Fruit fly (Drosophila melanogaster): ENCODE results near the gene Tspo.

The Tspo gene

DNA sequence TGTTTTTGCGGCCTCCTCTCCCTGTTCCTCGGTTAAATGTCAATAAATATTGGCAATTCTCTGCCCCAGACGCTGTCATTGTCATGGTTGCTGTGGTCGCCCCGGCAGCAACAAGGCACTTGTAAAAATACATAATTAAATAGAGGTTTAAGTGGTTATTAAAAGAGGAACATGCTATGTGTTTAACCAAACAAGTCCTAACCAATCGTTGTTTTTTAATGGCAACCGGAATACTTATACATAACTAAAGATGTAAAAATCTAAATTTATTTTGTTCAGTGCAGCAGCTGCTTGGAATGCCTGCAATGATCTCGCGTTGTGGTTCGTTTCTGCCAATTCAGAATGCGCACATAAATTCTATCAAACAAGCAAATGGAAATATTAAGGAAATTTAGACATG is 47.5 kb downstream of the Tspo start (continued):
- no peak for TF ChIP-seq CG6276 (GFP tag; optimal IDR thresholded peaks at IDR 0.05)
- TF ChIP-seq Hr38 (GFP tag; optimal IDR thresholded peaks at IDR 0.05): no peak
- peak; percentile 53 for TF ChIP-seq Ets96B (tag; optimal IDR thresholded peaks at IDR 0.05)
- peak; percentile 17 for TF ChIP-seq Hr39 (GFP tag; optimal IDR thresholded peaks at IDR 0.05)
- TF ChIP-seq vri (GFP tag; optimal IDR thresholded peaks at IDR 0.05): peak; percentile 4
- peak; percentile 19 for TF ChIP-seq CG1621 (tag; optimal IDR thresholded peaks at IDR 0.05)
- no peak for TF ChIP-seq CG4318 (GFP tag; optimal IDR thresholded peaks at IDR 0.05)
- TF ChIP-seq CG34406 (GFP tag; optimal IDR thresholded peaks at IDR 0.05): peak; percentile 13
- TF ChIP-seq Eip93F (GFP tag; optimal IDR thresholded peaks at IDR 0.05): no peak
- TF ChIP-seq Gug (GFP tag; IDR thresholded peaks at IDR 0.05): no peak
- TF ChIP-seq Hr4 (GFP tag; optimal IDR thresholded peaks at IDR 0.05): no peak
- no peak for TF ChIP-seq CG11762 (GFP tag; optimal IDR thresholded peaks at IDR 0.05; ENCODE audit: insufficient read depth)
- peak; percentile 36 for TF ChIP-seq esn (GFP tag; optimal IDR thresholded peaks at IDR 0.05)

DNA sequence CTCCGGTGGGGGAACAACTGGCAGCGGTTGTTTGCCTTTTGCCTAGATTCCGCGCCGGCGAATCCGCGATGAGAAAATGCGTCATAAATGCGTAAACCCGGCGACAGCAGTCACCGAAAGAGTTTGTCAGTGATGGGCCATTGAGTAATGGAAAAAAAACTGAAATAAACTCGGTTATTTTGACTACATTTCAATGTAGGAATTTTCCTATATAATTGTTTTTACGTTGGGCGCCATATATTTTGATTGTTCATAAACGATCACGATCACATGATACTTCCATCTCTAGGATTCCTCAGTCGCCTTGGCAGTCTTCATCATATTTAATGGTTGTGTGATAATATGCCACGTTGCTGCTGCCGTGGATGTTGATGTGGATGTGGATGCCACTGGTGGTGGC is 48.7 kb downstream of the Tspo start:
- TF ChIP-seq CG34406 (GFP tag; optimal IDR thresholded peaks at IDR 0.05) (peak; percentile 14), Blimp-1 (GFP tag; optimal IDR thresholded peaks at IDR 0.05) (no peak), achi (GFP tag; optimal IDR thresholded peaks at IDR 0.05) (peak; percentile 68), Lpt (GFP tag; optimal IDR thresholded peaks at IDR 0.05) (peak; percentile 45), vri (GFP tag; optimal IDR thresholded peaks at IDR 0.05) (no peak), Smox (GFP tag; optimal IDR thresholded peaks at IDR 0.05) (no peak), fd59A (GFP tag; optimal IDR thresholded peaks at IDR 0.05) (peak; percentile 77), CG1621 (tag; optimal IDR thresholded peaks at IDR 0.05) (peak; percentile 69), CG6854 (GFP tag; optimal IDR thresholded peaks at IDR 0.05) (no peak), CG9139 (GFP tag; optimal IDR thresholded peaks at IDR 0.05) (peak; percentile 57), CG11762 (GFP tag; optimal IDR thresholded peaks at IDR 0.05; ENCODE audit: insufficient read depth) (peak; percentile 26), Ets21C (GFP tag; optimal IDR thresholded peaks at IDR 0.05) (no peak), dsx (GFP tag; optimal IDR thresholded peaks at IDR 0.05; ENCODE audit: poor library complexity, severe bottlenecking) (peak; percentile 68), topi (GFP tag; optimal IDR thresholded peaks at IDR 0.05) (peak; percentile 10), Eip75B (GFP tag; optimal IDR thresholded peaks at IDR 0.05) (peak; percentile 68), Hr4 (GFP tag; optimal IDR thresholded peaks at IDR 0.05) (peak; percentile 54), Sox15 (GFP tag; optimal IDR thresholded peaks at IDR 0.05) (no peak), fkh (GFP tag; optimal IDR thresholded peaks at IDR 0.05) (no peak), svp (GFP tag) (no peak), lz (GFP tag; optimal IDR thresholded peaks at IDR 0.05) (no peak), CG7368 (GFP tag; optimal IDR thresholded peaks at IDR 0.05) (peak; percentile 52), CG10631 (GFP tag; optimal IDR thresholded peaks at IDR 0.05) (peak; percentile 74), CG3032 (tag; optimal IDR thresholded peaks at IDR 0.05) (peak; percentile 81), CG6808 (GFP tag; optimal IDR thresholded peaks at IDR 0.05) (peak; percentile 82), Sox14 (GFP tag; optimal IDR thresholded peaks at IDR 0.05) (peak; percentile 70), ss (GFP tag; optimal IDR thresholded peaks at IDR 0.05) (peak; percentile 71 to 73), Hr39 (GFP tag; optimal IDR thresholded peaks at IDR 0.05) (no peak), CG8119 (GFP tag; IDR thresholded peaks at IDR 0.05) (peak; percentile 82), Ets96B (tag; optimal IDR thresholded peaks at IDR 0.05) (peak; percentile 73), CG16779 (tag; optimal IDR thresholded peaks at IDR 0.05) (peak; percentile 54), fd85E (GFP tag; optimal IDR thresholded peaks at IDR 0.05) (no peak), CG15336 (GFP tag; IDR thresholded peaks at IDR 0.05) (peak; percentile 83), CG6163 (GFP tag; IDR thresholded peaks at IDR 0.05) (peak; percentile 79; the same call in 2 of the 3 replicates), Gug (GFP tag; IDR thresholded peaks at IDR 0.05) (peak; percentile 33; the same call in 1 of the 2 replicates), CG31627 (GFP tag; optimal IDR thresholded peaks at IDR 0.05) (no peak), CG8632 (GFP tag; optimal IDR thresholded peaks at IDR 0.05) (no peak), CG10669 (GFP tag; optimal IDR thresholded peaks at IDR 0.05) (peak; percentile 74), CG11902 (GFP tag; optimal IDR thresholded peaks at IDR 0.05) (no peak), dac (GFP tag; optimal IDR thresholded peaks at IDR 0.05) (peak; percentile 17), Eip78C (GFP tag) (peak; percentile 83), cyc (GFP tag; optimal IDR thresholded peaks at IDR 0.05) (no peak), CG8319 (GFP tag; optimal IDR thresholded peaks at IDR 0.05) (no peak), Met (GFP tag; optimal IDR thresholded peaks at IDR 0.05) (peak; percentile 4), OdsH (GFP tag; optimal IDR thresholded peaks at IDR 0.05) (peak; percentile 52)
